Worm (Caenorhabditis elegans): ENCODE data around the gene scb-1.

- TF ChIP-seq hmg-4 (GFP tag; optimal IDR thresholded peaks at IDR 0.05) (no peak), ama-1 (optimal IDR thresholded peaks at IDR 0.05) (no peak), flt-1 (GFP tag; IDR thresholded peaks at IDR 0.05) (no peak)
Measured at ce11 chrV:11122466-11122865, 3.0 kb upstream of the scb-1 start, which contains the start of gene mboa-2.
